Worm (Caenorhabditis elegans) whole organism, L4 larva: ENCODE measurements around the gene Y58A7A.1.

Source experiments
- aha-1 ChIP-seq: fragments of 150-350 bp; peaks from one replicate; lab custom pipeline; 2014; ENCODE audit warnings: missing biosample characterization, missing genetic modification characterization
- dpl-1 ChIP-seq: fragments of 150-350 bp; optimal IDR thresholded peaks from 2 replicates; lab custom pipeline; 2014; ENCODE audit warnings: missing biosample characterization, missing genetic modification reagents, missing genetic modification characterization
- lin-13 ChIP-seq: fragments of 150-350 bp; optimal IDR thresholded peaks from 2 replicates; lab custom pipeline; 2014; ENCODE audit warnings: missing biosample characterization, missing genetic modification reagents, missing genetic modification characterization
- nhr-11 ChIP-seq: fragments of 150-350 bp; optimal IDR thresholded peaks from 2 replicates; lab custom pipeline; 2014; ENCODE audit warnings: missing biosample characterization, missing genetic modification characterization
- nhr-76 ChIP-seq: fragments of 150-350 bp; optimal IDR thresholded peaks from 2 replicates; lab custom pipeline; 2014; ENCODE audit warnings: missing biosample characterization, missing genetic modification characterization
- nhr-77 ChIP-seq: fragments of 150-350 bp; optimal IDR thresholded peaks from 2 replicates; lab custom pipeline; 2014; ENCODE audit warnings: missing biosample characterization, missing genetic modification characterization
- pqm-1 ChIP-seq: sonication (generic microtip); optimal IDR thresholded peaks from 2 replicates; lab custom pipeline; 2017; ENCODE audit warnings: missing biosample characterization, missing genetic modification characterization
- snpc-4 ChIP-seq: fragments of 150-350 bp; optimal IDR thresholded peaks from 2 replicates; lab custom pipeline; 2014; ENCODE audit warnings: missing biosample characterization, missing genetic modification characterization
- unc-130 ChIP-seq: sonication (generic microtip); optimal IDR thresholded peaks from 2 replicates; lab custom pipeline; 2016; ENCODE audit warnings: missing genetic modification reagents, missing genetic modification characterization, missing compliant biosample characterization
- unc-39 ChIP-seq: sonication (generic microtip); optimal IDR thresholded peaks from 2 replicates; lab custom pipeline; 2017; ENCODE audit warnings: missing biosample characterization, missing genetic modification characterization
- unc-62 ChIP-seq, 3 experiments: fragments of 150-350 bp in 1 of 3; sonication (generic microtip); optimal IDR thresholded peaks in 2 of 3; peaks in 1 of 3; 1 replicate in 1 of 3; 2 replicates in 2 of 3; lab custom pipeline; 2014 to 2017; ENCODE audit warnings: missing biosample characterization in 3 of 3, missing genetic modification characterization in 3 of 3, missing genetic modification reagents in 3 of 3, missing genotype in 1 of 3
- vab-7 ChIP-seq: fragments of 200-800 bp; sonication (Bioruptor generic); IDR thresholded peaks from 2 replicates; pipeline ENCODE4 v1.3.6; 2022; ENCODE audit warnings: missing genetic modification reagents, missing genetic modification characterization, missing compliant biosample characterization
- ztf-11 ChIP-seq: fragments of 150-350 bp; optimal IDR thresholded peaks from 2 replicates; lab custom pipeline; 2014; ENCODE audit warnings: missing biosample characterization, missing genetic modification characterization

ce11 chrV:5030715-5031114 lies 38.6 kb downstream of the Y58A7A.1 start, which contains the start of gene swt-7:
- no peak for TF ChIP-seq vab-7 (GFP tag; lab: Robert Waterston, UW)
- TF ChIP-seq unc-62 (GFP tag; optimal IDR thresholded peaks at IDR 0.05 in 1 of 2; lab: Kevin White, UChicago): no peak
- TF ChIP-seq unc-62 (tag; optimal IDR thresholded peaks at IDR 0.05; lab: Kevin White, UChicago): no peak
- TF ChIP-seq aha-1: peak; percentile 7
- no peak for TF ChIP-seq nhr-77
- TF ChIP-seq ztf-11: no peak
- no peak for TF ChIP-seq nhr-76
- no peak for TF ChIP-seq unc-39 (tag; lab: Kevin White, UChicago)
- no peak for TF ChIP-seq nhr-11 (tag; lab: Kevin White, UChicago)
- TF ChIP-seq lin-13 (GFP tag; lab: Kevin White, UChicago): no peak
- no peak for TF ChIP-seq snpc-4 (tag; lab: Kevin White, UChicago)
- TF ChIP-seq dpl-1: no peak
- no peak for TF ChIP-seq pqm-1
- no peak for TF ChIP-seq unc-130
